Worm (Caenorhabditis elegans) whole organism, mixed stage, embryonic: ENCODE measurements around the gene Y51A2A.12.

ENCODE experiments used
- M03D4.4 ChIP-seq: sonication (generic microtip); optimal IDR thresholded peaks from 2 replicates; lab custom pipeline; 2017; ENCODE audit warnings: mild to moderate bottlenecking, missing genetic modification characterization, missing compliant biosample characterization
- ces-1 ChIP-seq: fragments of 150-350 bp; optimal IDR thresholded peaks from 2 replicates; lab custom pipeline; 2014; ENCODE audit warnings: missing biosample characterization, missing genetic modification reagents, missing genetic modification characterization
- lin-32 ChIP-seq: fragments of 200-800 bp; sonication (Bioruptor generic); optimal IDR thresholded peaks from 2 replicates; lab custom pipeline; 2018; ENCODE audit warnings: mild to moderate bottlenecking, missing genetic modification characterization, missing compliant biosample characterization
- mab-5 ChIP-seq: fragments of 150-350 bp; optimal IDR thresholded peaks from 2 replicates; lab custom pipeline; 2014; ENCODE audit warnings: missing biosample characterization, missing genetic modification characterization
- mep-1 ChIP-seq: fragments of 150-350 bp; optimal IDR thresholded peaks from 2 replicates; lab custom pipeline; 2017; ENCODE audit warnings: missing biosample characterization, missing genetic modification reagents, missing genetic modification characterization, inconsistent platforms
- nhr-28 ChIP-seq: fragments of 150-350 bp; optimal IDR thresholded peaks from 2 replicates; lab custom pipeline; 2014; ENCODE audit warnings: missing biosample characterization, missing genetic modification characterization
- nhr-76 ChIP-seq: sonication (generic microtip); optimal IDR thresholded peaks from 2 replicates; lab custom pipeline; 2017; ENCODE audit warnings: missing biosample characterization, missing genetic modification characterization
- sem-2 ChIP-seq: fragments of 200-800 bp; sonication (Bioruptor generic); optimal IDR thresholded peaks from 2 replicates; lab custom pipeline; 2018; ENCODE audit warnings: mild to moderate bottlenecking, missing genetic modification characterization, missing compliant biosample characterization
- tbx-8 ChIP-seq: fragments of 200-800 bp; sonication (Bioruptor generic); optimal IDR thresholded peaks from 2 replicates; lab custom pipeline; 2018; ENCODE audit warnings: mild to moderate bottlenecking, missing genetic modification characterization, moderate library complexity, missing compliant biosample characterization
- unc-39 ChIP-seq: fragments of 150-350 bp; optimal IDR thresholded peaks from 2 replicates; lab custom pipeline; 2014; ENCODE audit warnings: missing biosample characterization, missing genetic modification characterization

DNA sequence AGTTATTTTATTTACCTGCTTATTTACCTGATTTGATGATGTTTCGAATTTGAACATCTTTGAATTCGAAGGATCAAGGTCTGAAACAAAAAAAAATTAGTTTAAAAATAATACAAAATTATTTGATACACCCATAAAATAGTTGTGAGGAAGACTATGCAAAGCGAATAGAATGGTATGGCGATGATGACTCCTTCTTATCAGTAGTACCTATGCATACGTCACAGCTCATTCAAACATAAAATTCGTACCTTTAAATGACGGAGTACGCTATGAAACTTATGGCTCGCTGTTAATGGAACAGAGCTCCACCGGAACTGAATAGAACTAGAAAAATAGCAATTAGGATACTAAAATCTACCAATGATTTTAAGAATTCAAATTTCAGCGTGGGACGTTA is 40.2 kb upstream of the Y51A2A.12 start, which contains the start of gene R10E8.1:
- TF ChIP-seq nhr-76 (tag; lab: Kevin White, UChicago) = no peak
- TF ChIP-seq unc-39 (tag; lab: Kevin White, UChicago) = no peak
- TF ChIP-seq mep-1 (tag; lab: Kevin White, UChicago) = no peak
- TF ChIP-seq tbx-8 = no peak
- TF ChIP-seq mab-5 (tag; lab: Kevin White, UChicago) = no peak
- TF ChIP-seq nhr-28 (tag; lab: Kevin White, UChicago) = no peak
- no peak for TF ChIP-seq lin-32
- no peak for TF ChIP-seq sem-2 (GFP tag; lab: Kevin White, UChicago)
- TF ChIP-seq M03D4.4 (tag; lab: Kevin White, UChicago) = no peak
- no peak for TF ChIP-seq ces-1 (GFP tag; lab: Kevin White, UChicago)
